Worm (Caenorhabditis elegans): ENCODE results near the gene crn-3.

DNA sequence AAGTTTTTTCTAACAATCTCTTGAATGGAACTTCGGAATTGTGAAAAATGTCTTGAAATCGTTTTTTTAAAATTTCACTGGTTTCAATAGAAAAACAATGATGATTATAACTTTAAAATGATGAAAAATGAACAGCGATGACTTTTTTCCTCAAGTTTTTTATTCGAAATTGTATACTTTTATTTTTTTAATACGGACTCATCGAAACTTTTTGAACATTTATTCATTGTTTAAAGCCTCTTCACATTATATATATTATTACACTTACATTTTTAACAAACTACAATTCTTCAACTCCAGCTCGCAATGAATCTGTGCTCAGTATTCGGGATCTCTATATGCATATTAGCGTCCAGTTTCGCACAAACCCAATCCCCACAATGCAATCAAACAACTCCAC lies 40.1 kb downstream of the crn-3 start, which contains the start of gene M28.8:
- TF ChIP-seq unc-62 (GFP tag; optimal IDR thresholded peaks at IDR 0.05 in 1 of 2) (no peak), unc-62 (tag; optimal IDR thresholded peaks at IDR 0.05) (no peak), daf-16 (GFP tag; optimal IDR thresholded peaks at IDR 0.05) (no peak), daf-16 (tag; optimal IDR thresholded peaks at IDR 0.05) (no peak), lin-15B (tag; optimal IDR thresholded peaks at IDR 0.05) (no peak), mdl-1 (tag; optimal IDR thresholded peaks at IDR 0.05) (no peak)

Data from whole organism, L4 larva.